Fruit fly (Drosophila melanogaster) whole organism, prepupa: ENCODE data around the gene CG31029.

ENCODE experiments used
- Eip75B ChIP-seq: fragments of 200-800 bp; sonication (Bioruptor generic); optimal IDR thresholded peaks from 3 replicates; lab custom pipeline; 2016; ENCODE audit warnings: missing biosample characterization, missing genetic modification characterization
- fd59A ChIP-seq: fragments of 200-800 bp; sonication (Bioruptor generic); optimal IDR thresholded peaks from 2 replicates; lab custom pipeline; 2017; ENCODE audit warnings: missing biosample characterization, mild to moderate bottlenecking, missing genetic modification characterization, missing genetic modification reagents

dm6 chr3R:30176314-30176713, 44.1 kb upstream of the CG31029 start:
- no peak for TF ChIP-seq Eip75B (GFP tag; lab: Kevin White, UChicago)
- no peak for TF ChIP-seq fd59A
